Worm (Caenorhabditis elegans): Measurements from ENCODE around the gene ugt-7.

ugt-7 gene

DNA sequence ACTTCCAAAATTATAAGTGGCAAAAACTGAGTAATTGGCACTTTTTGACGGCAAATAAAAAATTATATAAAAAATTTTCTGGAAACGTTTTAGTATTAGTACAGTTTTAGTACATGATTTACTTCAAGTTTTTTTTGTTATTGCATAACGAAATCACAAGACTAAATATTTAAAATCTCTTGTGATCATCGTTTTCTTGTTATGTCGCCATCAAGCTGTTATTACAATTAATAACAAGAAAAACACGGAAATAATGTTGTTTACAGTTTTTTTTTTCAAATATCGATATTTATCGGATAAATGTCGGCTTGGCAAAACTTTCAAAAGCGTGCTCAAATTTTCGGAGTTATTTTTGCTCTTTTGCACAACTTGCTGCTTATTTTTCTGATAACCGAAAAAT, 51.7 kb downstream of the ugt-7 start, which contains the start of gene str-209:
Gene str-209 (plus strand): TSS at position 301 of the 400 bp plus-strand sequence.
- TF ChIP-seq C38D4.7 (GFP tag; optimal IDR thresholded peaks at IDR 0.05) (no peak), unc-42 (tag; optimal IDR thresholded peaks at IDR 0.05) (no peak), pha-4 (tag; optimal IDR thresholded peaks at IDR 0.05) (no peak), rnt-1 (tag; optimal IDR thresholded peaks at IDR 0.05) (no peak), tbx-2 (tag; optimal IDR thresholded peaks at IDR 0.05) (no peak), ceh-48 (tag; optimal IDR thresholded peaks at IDR 0.05) (no peak), K02D7.2 (tag; optimal IDR thresholded peaks at IDR 0.05) (no peak), ceh-30 (tag; optimal IDR thresholded peaks at IDR 0.05) (no peak), hlh-15 (tag; optimal IDR thresholded peaks at IDR 0.05) (no peak), lim-6 (tag; optimal IDR thresholded peaks at IDR 0.05) (no peak)
